Worm (Caenorhabditis elegans) whole organism, L4 larva: ENCODE results near the gene nprl-3.

Experiments
- aly-2 ChIP-seq: sonication (generic microtip); optimal IDR thresholded peaks from 2 replicates; lab custom pipeline; 2018; ENCODE audit warnings: missing biosample characterization, missing genetic modification characterization
- ama-1 ChIP-seq: fragments of 150-350 bp; optimal IDR thresholded peaks from 2 replicates; lab custom pipeline; 2014; ENCODE audit warnings: inconsistent platforms, mixed read lengths
- dve-1 ChIP-seq: sonication (generic microtip); optimal IDR thresholded peaks from 2 replicates; lab custom pipeline; 2017; ENCODE audit warnings: antibody characterized with exemption, mild to moderate bottlenecking, missing genetic modification characterization, missing compliant biosample characterization; ENCODE audit not compliant: insufficient read depth
- fos-1 ChIP-seq: fragments of 150-350 bp; optimal IDR thresholded peaks from 2 replicates; lab custom pipeline; 2014; ENCODE audit warnings: missing biosample characterization, missing genetic modification characterization
- lin-13 ChIP-seq: fragments of 150-350 bp; optimal IDR thresholded peaks from 2 replicates; lab custom pipeline; 2014; ENCODE audit warnings: missing biosample characterization, missing genetic modification reagents, missing genetic modification characterization
- lsy-2 ChIP-seq, 2 experiments: fragments of 150-350 bp in 1 of 2; sonication (generic microtip) in 1 of 2; optimal IDR thresholded peaks; 2 replicates each; lab custom pipeline; 2014 to 2017; ENCODE audit warnings: missing biosample characterization in 2 of 2, missing genetic modification characterization in 2 of 2
- mep-1 ChIP-seq: fragments of 150-350 bp; sonication (generic microtip); optimal IDR thresholded peaks from 3 replicates; lab custom pipeline; 2014; ENCODE audit warnings: missing biosample characterization, missing genetic modification characterization
- nhr-11 ChIP-seq: fragments of 150-350 bp; optimal IDR thresholded peaks from 2 replicates; lab custom pipeline; 2014; ENCODE audit warnings: missing biosample characterization, missing genetic modification characterization
- nhr-28 ChIP-seq: fragments of 150-350 bp; optimal IDR thresholded peaks from 2 replicates; lab custom pipeline; 2014; ENCODE audit warnings: missing biosample characterization, missing genetic modification characterization
- pha-4 ChIP-seq, 2 experiments: fragments of 150-350 bp in 1 of 2; fragments of 200-800 bp in 1 of 2; sonication (Bioruptor generic) in 1 of 2; IDR thresholded peaks in 1 of 2; optimal IDR thresholded peaks in 1 of 2; 2 replicates each; pipeline versions ENCODE4 v1.3.6 to Lab custom; 2014 to 2022; ENCODE audit warnings: missing genetic modification characterization in 2 of 2, missing genetic modification reagents in 2 of 2, missing biosample characterization in 1 of 2, missing compliant biosample characterization in 1 of 2
- pqm-1 ChIP-seq: sonication (generic microtip); optimal IDR thresholded peaks from 2 replicates; lab custom pipeline; 2017; ENCODE audit warnings: missing biosample characterization, missing genetic modification characterization
- spr-1 ChIP-seq: sonication (generic microtip); optimal IDR thresholded peaks from 2 replicates; lab custom pipeline; 2016; ENCODE audit warnings: mild to moderate bottlenecking, missing genetic modification characterization, missing compliant biosample characterization
- unc-62 ChIP-seq, 3 experiments: fragments of 150-350 bp in 1 of 3; sonication (generic microtip); optimal IDR thresholded peaks in 2 of 3; peaks in 1 of 3; 1 replicate in 1 of 3; 2 replicates in 2 of 3; lab custom pipeline; 2014 to 2017; ENCODE audit warnings: missing biosample characterization in 3 of 3, missing genetic modification characterization in 3 of 3, missing genetic modification reagents in 3 of 3, missing genotype in 1 of 3
- ztf-11 ChIP-seq: fragments of 150-350 bp; optimal IDR thresholded peaks from 2 replicates; lab custom pipeline; 2014; ENCODE audit warnings: missing biosample characterization, missing genetic modification characterization

ce11 chrIV:8260848-8261638 lies 36.2 kb upstream of the nprl-3 start, which contains the start of gene vit-6:
- peak; percentile 15 for TF ChIP-seq dve-1
- TF ChIP-seq unc-62 (GFP tag; optimal IDR thresholded peaks at IDR 0.05 in 1 of 2; lab: Kevin White, UChicago) = no peak
- no peak for TF ChIP-seq unc-62 (tag; optimal IDR thresholded peaks at IDR 0.05; lab: Kevin White, UChicago)
- TF ChIP-seq lsy-2 (tag; optimal IDR thresholded peaks at IDR 0.05; lab: Kevin White, UChicago) = no peak
- TF ChIP-seq pha-4 (GFP tag; IDR thresholded peaks at IDR 0.05; lab: Robert Waterston, UW) = 0 out of 2 replicates have a peak, but pooled peaks have one; percentile 41
- TF ChIP-seq pha-4 (tag; optimal IDR thresholded peaks at IDR 0.05; lab: Kevin White, UChicago) = no peak
- TF ChIP-seq spr-1 (tag; lab: Kevin White, UChicago) = no peak
- TF ChIP-seq pqm-1 (tag; lab: Kevin White, UChicago) = no peak
- TF ChIP-seq ztf-11 = no peak
- no peak for TF ChIP-seq mep-1 (tag; lab: Kevin White, UChicago)
- no peak for TF ChIP-seq lin-13
- TF ChIP-seq ama-1 = peak; percentile 36
- TF ChIP-seq nhr-28 (tag; lab: Kevin White, UChicago) = no peak
- no peak for TF ChIP-seq nhr-11 (tag; lab: Kevin White, UChicago)
- no peak for TF ChIP-seq fos-1 (tag; lab: Kevin White, UChicago)
- no peak for TF ChIP-seq aly-2
